Fruit fly (Drosophila melanogaster) Kc167 (cell line): ENCODE measurements around the gene ArfGAP3.

Experiments
- Myc ChIP-seq: fragments of >200 bp; optimal IDR thresholded peaks from 2 replicates; lab custom pipeline; 2017; ENCODE audit warnings: missing external identifiers
- Sin3A ChIP-seq: fragments of >200 bp; optimal IDR thresholded peaks from 2 replicates; lab custom pipeline; 2018; ENCODE audit warnings: missing external identifiers
- h ChIP-seq: fragments of >200 bp; optimal IDR thresholded peaks from 3 replicates; lab custom pipeline; 2018; ENCODE audit warnings: missing external identifiers
- insv ChIP-seq: fragments of >200 bp; optimal IDR thresholded peaks from 3 replicates; lab custom pipeline; 2018; ENCODE audit warnings: missing external identifiers
- psq ChIP-seq: fragments of >200 bp; optimal IDR thresholded peaks from 2 replicates; lab custom pipeline; 2017; ENCODE audit warnings: missing external identifiers
- ttk ChIP-seq: sonication (Bioruptor generic); optimal IDR thresholded peaks from 2 replicates; lab custom pipeline; 2017; ENCODE audit warnings: missing external identifiers

ArfGAP3 gene

dm6 chr3L:22680932-22681331 lies 36.4 kb downstream of the ArfGAP3 start:
- TF ChIP-seq h (lab: Kevin White, UChicago) (no peak), ttk (lab: Kevin White, UChicago) (no peak), psq (lab: Kevin White, UChicago) (no peak), insv (lab: Kevin White, UChicago) (no peak), Myc (lab: Kevin White, UChicago) (no peak), Sin3A (lab: Kevin White, UChicago) (no peak)

dm6 chr3L:22671699-22672276 lies 45.6 kb downstream of the ArfGAP3 start:
- no peak for TF ChIP-seq Myc (lab: Kevin White, UChicago)
- no peak for TF ChIP-seq Sin3A (lab: Kevin White, UChicago)

- TF ChIP-seq ttk (lab: Kevin White, UChicago) (no peak), insv (lab: Kevin White, UChicago) (no peak), Sin3A (lab: Kevin White, UChicago) (no peak), h (lab: Kevin White, UChicago) (no peak), Myc (lab: Kevin White, UChicago) (no peak), psq (lab: Kevin White, UChicago) (no peak)
Observed at dm6 chr3L:22670174-22670573, 47.2 kb downstream of the ArfGAP3 start.

dm6 chr3L:22669275-22670006 lies 47.9 kb downstream of the ArfGAP3 start, which contains the start of gene Jhbp6:
Gene Jhbp6, plus strand, starts transcription at chr3L:22669956.
- TF ChIP-seq ttk (lab: Kevin White, UChicago) (no peak), psq (lab: Kevin White, UChicago) (no peak), Myc (lab: Kevin White, UChicago) (no peak), insv (lab: Kevin White, UChicago) (no peak), Sin3A (lab: Kevin White, UChicago) (no peak), h (lab: Kevin White, UChicago) (no peak)

dm6 chr3L:22665110-22665509 lies 52.3 kb downstream of the ArfGAP3 start:
- TF ChIP-seq Myc (lab: Kevin White, UChicago) (no peak), insv (lab: Kevin White, UChicago) (no peak), h (lab: Kevin White, UChicago) (no peak), Sin3A (lab: Kevin White, UChicago) (no peak), ttk (lab: Kevin White, UChicago) (no peak), psq (lab: Kevin White, UChicago) (no peak)
